Worm (Caenorhabditis elegans): ENCODE results near the gene pssy-1.

DNA sequence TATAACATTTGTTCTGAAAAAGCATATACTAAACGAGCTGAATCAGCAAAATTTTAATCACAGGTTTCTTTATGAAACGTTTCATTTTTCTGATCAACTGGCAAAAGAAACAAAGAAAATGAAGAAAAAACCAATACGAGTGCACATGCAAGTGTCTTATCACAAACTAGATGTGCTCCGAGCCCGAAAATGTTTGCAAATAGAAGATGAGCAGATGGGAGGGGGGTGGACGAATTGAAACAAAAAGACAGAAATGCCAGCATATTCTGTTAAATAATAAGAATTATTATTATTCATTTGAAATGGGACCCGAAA, 31.4 kb upstream of the pssy-1 start:
- TF ChIP-seq pha-4 (GFP tag; IDR thresholded peaks at IDR 0.05) (no peak), pha-4 (tag; optimal IDR thresholded peaks at IDR 0.05) (no peak), Y5F2A.4 (GFP tag; optimal IDR thresholded peaks at IDR 0.05) (no peak), nhr-6 (tag; optimal IDR thresholded peaks at IDR 0.05) (no peak)

All from whole organism, L4 larva.